Fruit fly (Drosophila melanogaster) whole organism, embryonic: ENCODE data around the gene kibra.

Source experiments
- Bteb2 ChIP-seq: fragments of 200-800 bp; sonication (Bioruptor generic); optimal IDR thresholded peaks from 2 replicates; lab custom pipeline; 2016; ENCODE audit warnings: missing biosample characterization, missing genetic modification characterization
- CG10267 ChIP-seq: fragments of 200-800 bp; sonication (Bioruptor generic); optimal IDR thresholded peaks from 2 replicates; lab custom pipeline; 2018; ENCODE audit warnings: missing biosample characterization, mild to moderate bottlenecking, missing genetic modification characterization, moderate library complexity
- CG10274 ChIP-seq: fragments of 200-800 bp; sonication (Bioruptor generic); optimal IDR thresholded peaks from 3 replicates; lab custom pipeline; 2017; ENCODE audit warnings: missing biosample characterization, mild to moderate bottlenecking, missing genetic modification characterization
- CG10979 ChIP-seq: fragments of 200-800 bp; sonication (Bioruptor generic); optimal IDR thresholded peaks from 2 replicates; lab custom pipeline; 2018; ENCODE audit warnings: missing biosample characterization, mild to moderate bottlenecking, missing genetic modification characterization, moderate library complexity
- CG11723 ChIP-seq: fragments of 200-800 bp; sonication (Bioruptor generic); optimal IDR thresholded peaks from 2 replicates; lab custom pipeline; 2017; ENCODE audit warnings: missing biosample characterization, mild to moderate bottlenecking, missing genetic modification characterization
- CG13287 ChIP-seq: fragments of 200-800 bp; sonication (Bioruptor generic); IDR thresholded peaks from 2 replicates; pipeline ENCODE4 v1.3.6; 2022; ENCODE audit warnings: missing biosample characterization, missing genetic modification characterization; ENCODE audit not compliant: partially characterized antibody
- CG13296 ChIP-seq: fragments of 200-800 bp; sonication (Bioruptor generic); optimal IDR thresholded peaks from 3 replicates; lab custom pipeline; 2018; ENCODE audit warnings: missing biosample characterization, mild to moderate bottlenecking, missing genetic modification characterization
- CG1792 ChIP-seq: fragments of 200-800 bp; sonication (Bioruptor generic); optimal IDR thresholded peaks from 2 replicates; lab custom pipeline; 2016; ENCODE audit warnings: missing biosample characterization, missing genetic modification characterization
- CG2120 ChIP-seq: fragments of 200-800 bp; sonication (Bioruptor generic); optimal IDR thresholded peaks from 3 replicates; lab custom pipeline; 2016; ENCODE audit warnings: missing biosample characterization, missing genetic modification characterization
- CG2202 ChIP-seq: fragments of 200-800 bp; sonication (Bioruptor generic); optimal IDR thresholded peaks from 2 replicates; lab custom pipeline; 2018; ENCODE audit warnings: missing biosample characterization, mild to moderate bottlenecking, missing genetic modification characterization
- CG30431 ChIP-seq: fragments of 200-800 bp; sonication (Bioruptor generic); optimal IDR thresholded peaks from 2 replicates; lab custom pipeline; 2017; ENCODE audit warnings: missing biosample characterization, missing genetic modification characterization
- CG31224 ChIP-seq: fragments of 200-800 bp; sonication (Bioruptor generic); IDR thresholded peaks from 2 replicates; pipeline ENCODE4 v1.3.6; 2022; ENCODE audit warnings: missing biosample characterization, missing genetic modification characterization
- CG31388 ChIP-seq: fragments of 200-800 bp; sonication (Bioruptor generic); optimal IDR thresholded peaks from 2 replicates; lab custom pipeline; 2016; ENCODE audit warnings: missing biosample characterization, missing genetic modification characterization
- CG32532 ChIP-seq: fragments of 200-800 bp; sonication (Bioruptor generic); IDR thresholded peaks from 2 replicates; pipeline ENCODE4 v1.3.6; 2022; ENCODE audit warnings: missing biosample characterization, missing genetic modification characterization
- CG34224 ChIP-seq: fragments of 200-800 bp; sonication (Bioruptor generic); IDR thresholded peaks from 3 replicates; pipeline ENCODE4 v1.3.6; 2022; ENCODE audit warnings: missing biosample characterization, missing genetic modification characterization; ENCODE audit not compliant: partially characterized antibody
- CG34376 ChIP-seq: fragments of 200-800 bp; sonication (Bioruptor generic); optimal IDR thresholded peaks from 2 replicates; lab custom pipeline; 2018; ENCODE audit warnings: missing biosample characterization, mild to moderate bottlenecking, missing genetic modification characterization
- CG3726 ChIP-seq: fragments of 200-800 bp; sonication (Bioruptor generic); IDR thresholded peaks from 3 replicates; pipeline ENCODE4, ENCODE4 v1.3.6; 2022; ENCODE audit warnings: missing biosample characterization, missing genetic modification characterization
- CG4360 ChIP-seq: fragments of 200-800 bp; sonication (Bioruptor generic); IDR thresholded peaks from 2 replicates; pipeline ENCODE4 v1.3.6; 2022; ENCODE audit warnings: missing biosample characterization, missing genetic modification characterization
- CG4854 ChIP-seq: fragments of 200-800 bp; sonication (Bioruptor generic); optimal IDR thresholded peaks from 2 replicates; lab custom pipeline; 2016; ENCODE audit warnings: missing biosample characterization, missing genetic modification characterization, inconsistent platforms
- CG6272 ChIP-seq: fragments of 200-800 bp; sonication (Bioruptor generic); IDR thresholded peaks from 2 replicates; pipeline ENCODE4 v1.3.6; 2022; ENCODE audit warnings: missing biosample characterization, missing genetic modification characterization
- CG8281 ChIP-seq: fragments of 200-800 bp; sonication (Bioruptor generic); optimal IDR thresholded peaks from 2 replicates; lab custom pipeline; 2018; ENCODE audit warnings: missing biosample characterization, mild to moderate bottlenecking, missing genetic modification characterization, moderate library complexity
- CG8478 ChIP-seq: fragments of >200 bp; optimal IDR thresholded peaks from 2 replicates; lab custom pipeline; 2018
- CG9817 ChIP-seq: fragments of 200-800 bp; sonication (Bioruptor generic); optimal IDR thresholded peaks from 2 replicates; lab custom pipeline; 2018; ENCODE audit warnings: missing biosample characterization, mild to moderate bottlenecking, missing genetic modification characterization, moderate library complexity
- CG9932 ChIP-seq: fragments of 200-800 bp; sonication (Bioruptor generic); IDR thresholded peaks from 2 replicates; pipeline ENCODE4 v1.3.6; 2022; ENCODE audit warnings: missing biosample characterization, missing genetic modification characterization
- Chrac-16 ChIP-seq: fragments of 200-800 bp; sonication (Bioruptor generic); optimal IDR thresholded peaks from 3 replicates; lab custom pipeline; 2016; ENCODE audit warnings: missing biosample characterization, missing genetic modification characterization
- CrebB ChIP-seq: fragments of 200-800 bp; sonication (Bioruptor generic); optimal IDR thresholded peaks from 3 replicates; lab custom pipeline; 2018; ENCODE audit warnings: missing biosample characterization, mild to moderate bottlenecking, missing genetic modification characterization
- Dfd ChIP-seq, 2 experiments: fragments of >200 bp; optimal IDR thresholded peaks; 2 replicates each; lab custom pipeline; 2017; ENCODE audit warnings: missing biosample characterization in 2 of 2, missing genetic modification characterization in 2 of 2
- E2f2 ChIP-seq: fragments of 200-800 bp; sonication (Bioruptor generic); IDR thresholded peaks from 2 replicates; pipeline ENCODE4 v1.3.6; 2022; ENCODE audit warnings: missing biosample characterization, missing genetic modification characterization
- Fer1 ChIP-seq: fragments of 200-800 bp; sonication (Bioruptor generic); optimal IDR thresholded peaks from 2 replicates; lab custom pipeline; 2017; ENCODE audit warnings: missing biosample characterization, mild to moderate bottlenecking, missing genetic modification characterization
- GATAe ChIP-seq: fragments of 200-800 bp; sonication (Bioruptor generic); conservative IDR thresholded peaks from 2 replicates; pipeline ENCODE4 v1.3.6; 2022; ENCODE audit warnings: missing biosample characterization, missing genetic modification characterization
- Hmx ChIP-seq: fragments of 200-800 bp; sonication (Bioruptor generic); optimal IDR thresholded peaks from 2 replicates; lab custom pipeline; 2016; ENCODE audit warnings: missing biosample characterization, missing genetic modification characterization
- Hr78 ChIP-seq, 2 experiments: fragments of 200-800 bp in 1 of 2; fragments of >200 bp in 1 of 2; sonication (Bioruptor generic) in 1 of 2; optimal IDR thresholded peaks; 2 replicates each; lab custom pipeline; 2017 to 2019; ENCODE audit warnings: missing biosample characterization in 2 of 2, missing genetic modification characterization in 2 of 2, mild to moderate bottlenecking in 1 of 2, moderate library complexity in 1 of 2
- Mrtf ChIP-seq: fragments of 200-800 bp; sonication (Bioruptor generic); IDR thresholded peaks from 3 replicates; pipeline ENCODE4 v1.3.6; 2022; ENCODE audit warnings: missing biosample characterization, missing genetic modification characterization
- NC2β ChIP-seq: fragments of 200-800 bp; sonication (Bioruptor generic); optimal IDR thresholded peaks from 2 replicates; lab custom pipeline; 2016; ENCODE audit warnings: missing biosample characterization, missing genetic modification characterization
- Nf-YA ChIP-seq: fragments of 200-800 bp; sonication (Bioruptor generic); IDR thresholded peaks from 2 replicates; pipeline ENCODE4 v1.3.6; 2022; ENCODE audit warnings: missing biosample characterization, missing genetic modification characterization
- Ptx1 ChIP-seq: fragments of 200-800 bp; sonication (Bioruptor generic); IDR thresholded peaks from 2 replicates; pipeline ENCODE4 v1.3.6; 2022; ENCODE audit warnings: missing biosample characterization, missing genetic modification characterization
- Sox102F ChIP-seq: fragments of 200-800 bp; sonication (Bioruptor generic); optimal IDR thresholded peaks from 2 replicates; lab custom pipeline; 2018; ENCODE audit warnings: missing biosample characterization, mild to moderate bottlenecking, missing genetic modification characterization, moderate library complexity
- br ChIP-seq: fragments of >200 bp; optimal IDR thresholded peaks from 2 replicates; lab custom pipeline; 2017
- cg ChIP-seq: fragments of 200-800 bp; sonication (Bioruptor generic); optimal IDR thresholded peaks from 3 replicates; lab custom pipeline; 2019; ENCODE audit warnings: missing biosample characterization, mild to moderate bottlenecking, missing genetic modification characterization, moderate library complexity
- corto ChIP-seq: fragments of 200-800 bp; sonication (Bioruptor generic); optimal IDR thresholded peaks from 2 replicates; lab custom pipeline; 2016; ENCODE audit warnings: missing biosample characterization, mild to moderate bottlenecking, missing genetic modification characterization, moderate library complexity
- crc ChIP-seq: fragments of 200-800 bp; sonication (Bioruptor generic); optimal IDR thresholded peaks from 2 replicates; lab custom pipeline; 2016; ENCODE audit warnings: missing biosample characterization, missing genetic modification characterization
- crp ChIP-seq, 2 experiments: fragments of 200-800 bp; sonication (Bioruptor generic); optimal IDR thresholded peaks; 2 replicates in 1 of 2; 3 replicates in 1 of 2; lab custom pipeline; 2017; ENCODE audit warnings: missing biosample characterization in 2 of 2, missing genetic modification characterization in 2 of 2, mild to moderate bottlenecking in 1 of 2, moderate library complexity in 1 of 2
- cwo ChIP-seq: fragments of 200-800 bp; sonication (Bioruptor generic); optimal IDR thresholded peaks from 3 replicates; lab custom pipeline; 2017; ENCODE audit warnings: missing biosample characterization, missing genetic modification characterization, mild to moderate bottlenecking, moderate library complexity, missing genetic modification reagents
- da ChIP-seq: fragments of 200-800 bp; sonication (Bioruptor generic); optimal IDR thresholded peaks from 2 replicates; lab custom pipeline; 2016; ENCODE audit warnings: missing biosample characterization, missing genetic modification characterization
- dimm ChIP-seq: fragments of 200-800 bp; sonication (Bioruptor generic); IDR thresholded peaks from 2 replicates; pipeline ENCODE4 v1.3.6; 2022; ENCODE audit warnings: missing biosample characterization, missing genetic modification characterization
- eve ChIP-seq, 2 experiments: fragments of >200 bp; optimal IDR thresholded peaks; 2 replicates each; lab custom pipeline; 2017; ENCODE audit warnings: missing biosample characterization in 2 of 2, missing genetic modification characterization in 2 of 2
- gcm2 ChIP-seq: fragments of 200-800 bp; sonication (Bioruptor generic); optimal IDR thresholded peaks from 2 replicates; lab custom pipeline; 2016; ENCODE audit warnings: missing biosample characterization, missing genetic modification characterization
- nmo ChIP-seq: fragments of 200-800 bp; sonication (Bioruptor generic); optimal IDR thresholded peaks from 2 replicates; lab custom pipeline; 2018; ENCODE audit warnings: missing biosample characterization, mild to moderate bottlenecking, missing genetic modification characterization, moderate library complexity
- pum ChIP-seq: fragments of 200-800 bp; sonication (Bioruptor generic); optimal IDR thresholded peaks from 2 replicates; lab custom pipeline; 2016; ENCODE audit warnings: missing biosample characterization, missing genetic modification characterization
- twi ChIP-seq: fragments of 200-800 bp; optimal IDR thresholded peaks from 2 replicates; lab custom pipeline; 2019; ENCODE audit warnings: missing biosample characterization, mild to moderate bottlenecking, missing genetic modification characterization, moderate library complexity
- zfh1 ChIP-seq: fragments of 200-800 bp; sonication (Bioruptor generic); IDR thresholded peaks from 3 replicates; pipeline ENCODE4 v1.3.6; 2022; ENCODE audit warnings: missing biosample characterization, missing genetic modification characterization

Gene kibra

DNA sequence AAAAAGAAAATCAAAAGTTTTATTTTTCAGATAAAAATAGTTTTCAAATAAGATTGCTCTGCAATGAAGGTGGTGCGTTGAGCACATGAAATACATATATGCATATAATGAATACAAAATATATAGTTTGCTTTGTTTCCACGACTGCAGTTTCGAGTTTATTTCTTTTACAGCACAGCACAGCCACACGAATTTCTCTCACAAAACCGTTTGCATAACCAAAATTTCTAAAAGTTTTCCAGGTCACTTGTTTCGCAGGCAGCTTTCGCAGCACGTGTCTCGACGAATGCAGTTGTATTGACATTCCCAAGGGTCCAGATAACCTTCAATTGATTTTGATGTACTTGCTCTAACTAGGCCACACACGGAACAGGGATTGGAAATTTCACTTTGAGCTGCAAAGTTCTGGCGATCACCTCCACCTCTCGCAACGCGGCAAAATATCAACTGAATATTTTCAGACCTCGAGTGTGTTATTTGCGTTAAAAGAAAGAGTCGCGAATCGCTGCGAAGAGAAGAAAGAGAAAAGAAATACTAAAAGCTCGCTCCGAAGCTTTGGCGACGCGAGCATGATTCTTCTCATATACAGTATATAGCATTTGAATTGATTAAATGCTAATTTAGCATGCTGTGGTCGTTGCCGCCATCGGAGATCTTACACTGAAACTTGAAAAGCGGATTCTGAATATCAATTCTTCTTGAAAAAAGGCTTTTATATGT lies 7.2 kb upstream of the kibra start, which contains the start of gene CG7530:
TSS of gene CG7530 (minus strand) at position 449 of the 720 bp plus-strand sequence.
- no peak for TF ChIP-seq Fer1 (GFP tag; lab: Kevin White, UChicago)
- no peak for TF ChIP-seq CG8281 (tag; lab: Kevin White, UChicago)
- TF ChIP-seq CG10979 (tag; lab: Kevin White, UChicago), result no peak
- peak; percentile 17 for TF ChIP-seq CG10274 (GFP tag; lab: Kevin White, UChicago)
- no peak for TF ChIP-seq Hmx (GFP tag; lab: Kevin White, UChicago)
- no peak for TF ChIP-seq da (GFP tag; lab: Kevin White, UChicago)
- TF ChIP-seq zfh1 (GFP tag; lab: Robert Waterston, UW), result 0 out of 3 replicates have a peak, but pooled peaks have one; percentile 25
- no peak for TF ChIP-seq CG8478 (lab: Kevin White, UChicago)
- TF ChIP-seq corto (GFP tag; lab: Kevin White, UChicago), result peak; percentile 5
- TF ChIP-seq E2f2 (GFP tag; lab: Robert Waterston, UW), result no peak
- TF ChIP-seq eve (GFP tag; optimal IDR thresholded peaks at IDR 0.05; lab: Kevin White, UChicago), result no peak
- TF ChIP-seq Sox102F, result no peak
- no peak for TF ChIP-seq cg (GFP tag; lab: Kevin White, UChicago)
- peak; percentile 65; the same call in 1 of the 2 replicates for TF ChIP-seq CG32532 (GFP tag; lab: Robert Waterston, UW)
- peak; percentile 59 for TF ChIP-seq cwo (GFP tag; lab: Kevin White, UChicago)
- TF ChIP-seq Ptx1 (GFP tag; lab: Robert Waterston, UW), result no peak
- TF ChIP-seq CG9817 (tag; lab: Kevin White, UChicago), result no peak
- peak in 1 of 2 experiments; percentile 3 for TF ChIP-seq Hr78 (GFP tag; optimal IDR thresholded peaks at IDR 0.05; lab: Kevin White, UChicago)
- TF ChIP-seq CG2120 (GFP tag; lab: Kevin White, UChicago), result peak; percentile 53
- TF ChIP-seq CG6272, result no peak
- TF ChIP-seq Bteb2, result no peak
- TF ChIP-seq crp (GFP tag; optimal IDR thresholded peaks at IDR 0.05; lab: Kevin White, UChicago), result no peak
- no peak for TF ChIP-seq CG10267
- TF ChIP-seq CG4360, result no peak
- TF ChIP-seq CG13287 (GFP tag; lab: Robert Waterston, UW), result peak; percentile 20; the same call in 1 of the 2 replicates
- TF ChIP-seq Dfd (GFP tag; optimal IDR thresholded peaks at IDR 0.05; lab: Kevin White, UChicago), result no peak
- no peak for TF ChIP-seq CG31388 (GFP tag; lab: Kevin White, UChicago)
- TF ChIP-seq NC2β (GFP tag; lab: Kevin White, UChicago), result no peak
- TF ChIP-seq CG13296 (GFP tag; lab: Kevin White, UChicago), result peak; percentile 36
- peak; percentile 28; the same call in 1 of the 3 replicates for TF ChIP-seq Mrtf (GFP tag; lab: Robert Waterston, UW)
- TF ChIP-seq CG30431 (GFP tag; lab: Kevin White, UChicago), result no peak
- no peak for TF ChIP-seq Nf-YA
- TF ChIP-seq nmo (GFP tag; lab: Kevin White, UChicago), result no peak
- TF ChIP-seq CG11723 (GFP tag; lab: Kevin White, UChicago), result no peak
- no peak for TF ChIP-seq CG2202 (tag; lab: Kevin White, UChicago)
- TF ChIP-seq Chrac-16 (GFP tag; lab: Kevin White, UChicago), result no peak
- no peak for TF ChIP-seq CG34224 (GFP tag; lab: Robert Waterston, UW)
- TF ChIP-seq br (lab: Kevin White, UChicago), result no peak
- no peak for TF ChIP-seq dimm (GFP tag; lab: Robert Waterston, UW)
- TF ChIP-seq CG1792 (GFP tag; lab: Kevin White, UChicago), result no peak
- TF ChIP-seq crc (GFP tag; lab: Kevin White, UChicago), result no peak
- TF ChIP-seq CG31224 (GFP tag; lab: Robert Waterston, UW), result no peak
- TF ChIP-seq CG3726 (GFP tag; lab: Robert Waterston, UW), result no peak
- TF ChIP-seq CG4854 (GFP tag; lab: Kevin White, UChicago), result no peak
- no peak for TF ChIP-seq CG9932
- TF ChIP-seq CrebB (tag; lab: Kevin White, UChicago), result no peak
- no peak for TF ChIP-seq CG34376 (GFP tag; lab: Kevin White, UChicago)
- TF ChIP-seq pum (GFP tag; lab: Kevin White, UChicago), result no peak
- TF ChIP-seq gcm2 (GFP tag; lab: Kevin White, UChicago), result no peak
- TF ChIP-seq GATAe (GFP tag; lab: Robert Waterston, UW), result no peak
- no peak for TF ChIP-seq twi (tag; lab: Kevin White, UChicago)
